Worm (Caenorhabditis elegans) whole organism, L1 larva: ENCODE results near the gene flp-11.

Experiments
- aly-2 ChIP-seq: fragments of 150-350 bp; optimal IDR thresholded peaks from 2 replicates; lab custom pipeline; 2014; ENCODE audit warnings: missing biosample characterization, missing genetic modification characterization
- blmp-1 ChIP-seq: fragments of 150-350 bp; optimal IDR thresholded peaks from 2 replicates; lab custom pipeline; 2014; ENCODE audit warnings: missing biosample characterization, missing genetic modification characterization
- ceh-82 ChIP-seq, 3 experiments: fragments of 150-350 bp in 1 of 3; sonication (generic microtip) in 2 of 3; optimal IDR thresholded peaks; 2 replicates each; lab custom pipeline; 2014 to 2017; ENCODE audit warnings: missing biosample characterization in 3 of 3, missing genetic modification characterization in 3 of 3
- ceh-88 ChIP-seq: fragments of 200-800 bp; sonication (Bioruptor generic); IDR thresholded peaks from 2 replicates; pipeline ENCODE4 v1.3.6; 2022; ENCODE audit warnings: missing genetic modification characterization, missing compliant biosample characterization
- efl-1 ChIP-seq, 4 experiments: fragments of 150-350 bp; optimal IDR thresholded peaks in 3 of 4; peaks in 1 of 4; 1 replicate in 1 of 4; 2 replicates in 3 of 4; lab custom pipeline; 2014; ENCODE audit warnings: missing biosample characterization in 2 of 4, missing genetic modification characterization in 2 of 4, missing genetic modification reagents in 2 of 4
- efl-3 ChIP-seq: fragments of 200-800 bp; sonication (Bioruptor generic); optimal IDR thresholded peaks from 2 replicates; lab custom pipeline; 2018; ENCODE audit warnings: mild to moderate bottlenecking, missing genetic modification characterization, missing compliant biosample characterization
- egl-27 ChIP-seq, 2 experiments: fragments of 150-350 bp in 1 of 2; sonication (generic microtip); optimal IDR thresholded peaks; 3 replicates each; lab custom pipeline; 2017 to 2018; ENCODE audit warnings: missing biosample characterization in 2 of 2, missing genetic modification characterization in 2 of 2, missing genetic modification reagents in 2 of 2
- elt-2 ChIP-seq: sonication (generic microtip); optimal IDR thresholded peaks from 2 replicates; lab custom pipeline; 2016; ENCODE audit warnings: missing genetic modification characterization, mild to moderate bottlenecking, inconsistent platforms, missing compliant biosample characterization, missing genetic modification reagents
- elt-3 ChIP-seq, 6 experiments: fragments of 150-350 bp in 1 of 6; sonication (generic microtip); optimal IDR thresholded peaks; 2 replicates each; lab custom pipeline; 2017 to 2018; ENCODE audit warnings: missing biosample characterization in 6 of 6, missing genetic modification characterization in 6 of 6, inconsistent platforms in 1 of 6
- fkh-10 ChIP-seq: sonication (generic microtip); optimal IDR thresholded peaks from 2 replicates; lab custom pipeline; 2017; ENCODE audit warnings: missing biosample characterization, missing genetic modification reagents, missing genetic modification characterization
- fkh-4 ChIP-seq: sonication (generic microtip); optimal IDR thresholded peaks from 2 replicates; lab custom pipeline; 2016; ENCODE audit warnings: missing compliant biosample characterization, missing genetic modification characterization, borderline replicate concordance
- fkh-8 ChIP-seq: sonication (generic microtip); optimal IDR thresholded peaks from 2 replicates; lab custom pipeline; 2016; ENCODE audit warnings: mild to moderate bottlenecking, missing genetic modification characterization, missing compliant biosample characterization
- hlh-17 ChIP-seq: fragments of 200-800 bp; sonication (Bioruptor generic); optimal IDR thresholded peaks from 2 replicates; lab custom pipeline; 2018; ENCODE audit warnings: missing genetic modification characterization, mild to moderate bottlenecking, missing compliant biosample characterization, moderate library complexity, borderline replicate concordance
- hpl-2 ChIP-seq: fragments of 150-350 bp; optimal IDR thresholded peaks from 2 replicates; lab custom pipeline; 2014; ENCODE audit warnings: missing biosample characterization, missing genetic modification reagents, missing genetic modification characterization
- isw-1 ChIP-seq: fragments of 200-800 bp; sonication (Bioruptor generic); IDR thresholded peaks from 2 replicates; pipeline ENCODE4 v1.3.6; 2022; ENCODE audit warnings: missing genetic modification characterization, missing compliant biosample characterization
- lin-14 ChIP-seq: fragments of 200-800 bp; sonication (Bioruptor generic); optimal IDR thresholded peaks from 2 replicates; lab custom pipeline; 2018; ENCODE audit warnings: mild to moderate bottlenecking, missing genetic modification characterization, moderate library complexity, missing compliant biosample characterization
- lin-39 ChIP-seq: fragments of 150-350 bp; optimal IDR thresholded peaks from 2 replicates; lab custom pipeline; 2014; ENCODE audit warnings: missing biosample characterization, missing genetic modification reagents, missing genetic modification characterization
- lir-3 ChIP-seq: sonication (generic microtip); optimal IDR thresholded peaks from 2 replicates; lab custom pipeline; 2016; ENCODE audit warnings: mild to moderate bottlenecking, missing genetic modification characterization, moderate library complexity, missing compliant biosample characterization; ENCODE audit not compliant: poor library complexity
- mdl-1 ChIP-seq, 2 experiments: fragments of 150-350 bp; optimal IDR thresholded peaks; 2 replicates each; lab custom pipeline; 2014 to 2017; ENCODE audit warnings: missing biosample characterization in 2 of 2, missing genetic modification characterization in 2 of 2, inconsistent platforms in 1 of 2
- mef-2 ChIP-seq: fragments of 150-350 bp; optimal IDR thresholded peaks from 2 replicates; lab custom pipeline; 2014; ENCODE audit warnings: missing biosample characterization, missing genetic modification characterization
- nhr-11 ChIP-seq: fragments of 150-350 bp; optimal IDR thresholded peaks from 2 replicates; lab custom pipeline; 2014; ENCODE audit warnings: missing biosample characterization, missing genetic modification characterization
- nhr-20 ChIP-seq: sonication (generic microtip); optimal IDR thresholded peaks from 2 replicates; lab custom pipeline; 2016; ENCODE audit warnings: mild to moderate bottlenecking, missing genetic modification characterization, missing compliant biosample characterization
- nhr-71 ChIP-seq: sonication (generic microtip); optimal IDR thresholded peaks from 2 replicates; lab custom pipeline; 2016; ENCODE audit warnings: mild to moderate bottlenecking, missing genetic modification characterization, moderate library complexity, missing compliant biosample characterization
- nhr-84 ChIP-seq: sonication (generic microtip); optimal IDR thresholded peaks from 2 replicates; lab custom pipeline; 2017; ENCODE audit warnings: missing biosample characterization, missing genetic modification characterization
- nhr-85 ChIP-seq: sonication (generic microtip); peaks from one replicate; lab custom pipeline; 2016; ENCODE audit warnings: missing genetic modification characterization, inconsistent platforms, missing compliant biosample characterization
- skn-1 ChIP-seq: fragments of 150-350 bp; optimal IDR thresholded peaks from 2 replicates; lab custom pipeline; 2014; ENCODE audit warnings: missing biosample characterization, missing genetic modification characterization
- sox-4 ChIP-seq: sonication (generic microtip); optimal IDR thresholded peaks from 2 replicates; lab custom pipeline; 2016; ENCODE audit warnings: missing genetic modification characterization, missing compliant biosample characterization

Gene flp-11

DNA sequence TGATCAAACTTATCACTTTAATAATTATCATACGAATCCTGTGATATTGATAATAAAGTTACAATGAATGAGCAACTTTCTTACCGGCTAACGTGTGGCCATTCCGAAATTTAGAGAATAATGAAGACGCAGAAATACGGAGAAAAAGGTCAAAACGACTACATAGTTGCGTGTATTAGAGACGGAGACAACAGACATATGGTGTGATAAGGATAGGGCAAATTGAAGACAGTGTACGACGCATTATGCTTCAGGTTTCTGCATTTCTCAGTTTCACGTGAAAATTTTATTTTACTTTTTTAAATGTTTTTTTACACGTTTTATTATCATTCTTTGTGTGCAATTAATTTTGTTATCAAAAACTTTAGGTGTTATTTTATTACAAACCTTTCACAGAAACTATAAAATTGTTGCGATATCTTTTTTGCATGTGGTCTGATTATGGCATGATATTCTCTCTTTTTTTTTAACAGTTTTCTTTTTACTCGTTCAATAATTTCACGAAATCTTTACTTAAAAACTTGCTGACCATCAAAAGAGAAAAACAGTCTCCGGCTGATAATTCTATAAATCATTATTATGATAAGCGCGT lies 4.7 kb downstream of the flp-11 start, which contains the start of gene tmem-135 (continued):
- TF ChIP-seq mef-2 (tag; lab: Kevin White, UChicago): no peak
- no peak for TF ChIP-seq fkh-8 (tag; lab: Kevin White, UChicago)
- TF ChIP-seq aly-2 (tag; lab: Kevin White, UChicago): no peak
- no peak for TF ChIP-seq ceh-82 (tag; optimal IDR thresholded peaks at IDR 0.05; lab: Kevin White, UChicago)
- no peak for TF ChIP-seq egl-27 (tag; optimal IDR thresholded peaks at IDR 0.05; lab: Kevin White, UChicago)
- TF ChIP-seq sox-4 (tag; lab: Kevin White, UChicago): no peak
- no peak for TF ChIP-seq fkh-10 (GFP tag; lab: Kevin White, UChicago)
- no peak for TF ChIP-seq isw-1
- no peak for TF ChIP-seq mdl-1 (tag; optimal IDR thresholded peaks at IDR 0.05; lab: Kevin White, UChicago)
- no peak for TF ChIP-seq lir-3 (tag; lab: Kevin White, UChicago)
- TF ChIP-seq hlh-17 (GFP tag; lab: Kevin White, UChicago): no peak

DNA sequence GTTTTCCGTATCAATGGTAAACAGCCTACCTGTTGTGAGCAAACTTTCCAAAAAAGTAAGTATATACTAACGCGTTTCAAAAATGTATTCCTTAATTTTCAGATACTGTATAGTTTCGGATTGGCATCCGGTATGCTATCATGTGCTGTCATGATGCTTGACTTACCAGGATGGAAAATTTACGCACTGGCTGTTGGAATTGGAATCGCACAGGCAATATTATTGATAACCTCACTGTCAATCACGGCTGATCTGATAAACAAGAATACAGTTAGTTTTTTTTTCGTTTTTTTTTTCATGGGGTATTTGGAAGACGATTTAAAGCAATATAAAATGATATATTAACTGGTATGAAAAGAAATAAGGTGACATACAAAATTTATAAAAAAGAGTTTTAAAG lies 6.1 kb downstream of the flp-11 start:
- TF ChIP-seq efl-3 (GFP tag; lab: Kevin White, UChicago) (no peak), elt-2 (tag; lab: Kevin White, UChicago) (no peak), nhr-11 (tag; lab: Kevin White, UChicago) (no peak), hpl-2 (no peak)

DNA sequence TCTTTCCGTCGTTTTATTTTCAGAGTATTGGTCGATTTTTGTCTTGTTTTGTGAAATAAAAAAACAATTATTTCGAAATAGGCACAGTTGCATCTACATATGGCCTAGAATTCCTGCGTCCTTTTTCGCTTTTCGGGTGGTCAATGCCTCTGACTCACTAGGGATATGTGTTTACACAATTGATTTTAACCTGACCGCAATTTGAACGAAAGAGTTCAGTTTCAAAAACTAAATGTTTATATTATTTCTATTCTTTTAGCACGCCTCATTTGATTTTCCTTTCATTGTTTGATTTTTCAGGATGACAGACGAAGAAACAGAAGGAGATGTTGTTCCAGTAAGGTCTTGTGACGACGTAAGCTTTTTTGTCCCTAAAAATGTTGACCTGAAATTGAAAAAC lies 10.1 kb downstream of the flp-11 start, which contains the start of gene mfsd-12:
Gene mfsd-12 (plus strand): TSS at position 301 of the 400 bp plus-strand sequence.
- no peak for TF ChIP-seq fkh-8 (tag; lab: Kevin White, UChicago)
- no peak for TF ChIP-seq efl-1 (optimal IDR thresholded peaks at IDR 0.05; lab: Kevin White, UChicago)
- peak in 1 of 2 experiments; percentile 42 for TF ChIP-seq efl-1 (GFP tag; optimal IDR thresholded peaks at IDR 0.05 in 1 of 2; lab: Kevin White, UChicago)
- TF ChIP-seq skn-1: peak; percentile 22
- TF ChIP-seq blmp-1 (tag; lab: Kevin White, UChicago): peak; percentile 2

DNA sequence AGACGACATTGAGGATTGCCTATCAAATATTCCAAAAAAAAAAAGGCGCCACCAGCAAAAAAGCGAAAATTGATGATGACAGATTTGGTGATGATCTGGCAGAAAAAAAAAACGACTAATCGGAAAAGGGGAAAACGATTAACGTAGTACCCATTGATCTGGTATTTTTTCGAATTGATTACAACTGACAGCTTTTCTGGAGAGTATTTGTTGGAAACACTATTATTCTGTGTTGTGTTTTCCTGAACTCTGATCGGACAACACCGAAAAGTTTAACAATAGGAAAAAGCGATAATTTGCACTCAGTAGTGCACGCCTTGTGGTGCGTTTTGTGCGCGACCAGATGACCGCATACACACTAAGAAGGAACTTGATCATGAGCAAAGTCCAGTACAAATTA lies 13.3 kb downstream of the flp-11 start:
- TF ChIP-seq blmp-1 (tag; lab: Kevin White, UChicago) (peak; percentile 45), efl-1 (optimal IDR thresholded peaks at IDR 0.05; lab: Kevin White, UChicago) (no peak), efl-1 (GFP tag; optimal IDR thresholded peaks at IDR 0.05 in 1 of 2; lab: Kevin White, UChicago) (peak in 1 of 2 experiments; percentile 73), nhr-84 (tag; lab: Kevin White, UChicago) (no peak), lin-39 (tag; lab: Kevin White, UChicago) (no peak), ceh-88 (no peak), fkh-8 (tag; lab: Kevin White, UChicago) (peak; percentile 13)
- TF ChIP-seq, all 84 proteins: peak for 3

DNA sequence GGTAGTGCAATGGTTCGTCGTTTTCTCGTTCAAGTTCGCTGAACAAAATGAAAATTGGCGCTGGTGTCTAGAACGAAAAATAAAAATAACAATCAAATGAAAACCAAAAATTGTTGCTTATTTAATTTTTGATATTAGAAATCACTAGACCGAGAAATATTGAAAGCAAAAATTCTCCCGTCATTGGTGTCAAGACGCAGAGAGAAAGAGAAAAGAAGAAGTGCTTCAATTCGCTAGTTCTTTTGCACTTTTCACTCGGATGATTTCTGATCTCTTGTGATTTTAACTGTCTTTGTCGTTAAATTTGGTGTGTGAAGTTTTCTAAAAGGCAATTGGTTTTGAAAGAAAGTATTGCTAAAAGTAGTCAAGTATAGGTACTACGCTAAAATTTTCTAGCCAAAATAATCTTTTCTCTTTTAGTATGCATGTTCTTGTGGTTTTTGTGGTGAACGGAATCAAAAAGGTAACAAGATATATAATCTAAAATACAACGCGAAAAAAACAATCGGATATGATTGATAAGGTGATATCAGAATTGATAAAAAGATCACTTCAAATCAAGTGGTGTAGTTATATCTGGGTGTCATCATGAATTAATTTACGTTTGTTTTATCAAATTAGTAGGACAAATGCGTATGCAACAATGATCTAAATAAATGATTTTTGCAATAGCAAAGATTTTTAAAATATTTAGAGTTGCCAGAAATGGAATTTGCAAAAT lies 14.8 kb downstream of the flp-11 start:
- TF ChIP-seq nhr-71 (tag; lab: Kevin White, UChicago) (peak; percentile 10), fkh-4 (no peak), ceh-88 (no peak), elt-3 (tag; optimal IDR thresholded peaks at IDR 0.05; lab: Kevin White, UChicago) (peak in 5 of 6 experiments; percentile 55 to 81 (median 61)), efl-1 (optimal IDR thresholded peaks at IDR 0.05; lab: Kevin White, UChicago) (peak in 1 of 2 experiments; percentile 10), efl-1 (GFP tag; optimal IDR thresholded peaks at IDR 0.05 in 1 of 2; lab: Kevin White, UChicago) (peak in 1 of 2 experiments; percentile 55), lin-14 (peak; percentile 6), nhr-85 (peak; percentile 77), nhr-20 (tag; lab: Kevin White, UChicago) (peak; percentile 25), blmp-1 (tag; lab: Kevin White, UChicago) (peak; percentile 7), fkh-10 (GFP tag; lab: Kevin White, UChicago) (no peak)
- TF ChIP-seq, all 84 proteins: peak for 7
